Fruit fly (Drosophila melanogaster) whole organism, embryonic: ENCODE data around the gene yellow-b.
A peak's percentile ranks its signal among the peaks of the same experiment; 100 is the strongest.

ENCODE experiments used
- Adf1 ChIP-seq: fragments of 200-800 bp; sonication (Bioruptor generic); IDR thresholded peaks from 2 replicates; pipeline ENCODE4 v1.3.6; 2022; ENCODE audit warnings: missing biosample characterization, missing genetic modification characterization
- Aef1 ChIP-seq: fragments of 200-800 bp; sonication (Bioruptor generic); IDR thresholded peaks from 3 replicates; pipeline ENCODE4 v1.3.6; 2022; ENCODE audit warnings: missing biosample characterization, missing genetic modification characterization
- CG10654 ChIP-seq: fragments of 200-800 bp; sonication (Bioruptor generic); optimal IDR thresholded peaks from 2 replicates; lab custom pipeline; 2016; ENCODE audit warnings: missing biosample characterization, missing genetic modification characterization
- CG14860 ChIP-seq: fragments of 200-800 bp; sonication (Bioruptor generic); IDR thresholded peaks from 3 replicates; pipeline ENCODE4 v1.3.6; 2022; ENCODE audit warnings: missing biosample characterization, missing genetic modification characterization; ENCODE audit not compliant: partially characterized antibody
- CG1603 ChIP-seq: fragments of 200-800 bp; sonication (Bioruptor generic); optimal IDR thresholded peaks from 2 replicates; lab custom pipeline; 2019; ENCODE audit warnings: missing biosample characterization, mild to moderate bottlenecking, missing genetic modification characterization, moderate library complexity
- CG17328 ChIP-seq: fragments of 200-800 bp; sonication (Bioruptor generic); IDR thresholded peaks from 2 replicates; pipeline ENCODE4 v1.3.6; 2022; ENCODE audit warnings: missing biosample characterization, missing genetic modification characterization
- CG17359 ChIP-seq: fragments of 200-800 bp; sonication (Bioruptor generic); optimal IDR thresholded peaks from 3 replicates; lab custom pipeline; 2018; ENCODE audit warnings: missing biosample characterization, mild to moderate bottlenecking, missing genetic modification characterization, moderate library complexity
- CG17361 ChIP-seq: fragments of 200-800 bp; sonication (Bioruptor generic); IDR thresholded peaks from 3 replicates; pipeline ENCODE4 v1.3.6; 2022; ENCODE audit warnings: missing biosample characterization, missing genetic modification characterization
- CG17829 ChIP-seq: fragments of 200-800 bp; optimal IDR thresholded peaks from 2 replicates; lab custom pipeline; 2019; ENCODE audit warnings: missing biosample characterization, mild to moderate bottlenecking, missing genetic modification characterization, moderate library complexity
- CG2129 ChIP-seq: fragments of 200-800 bp; sonication (Bioruptor generic); IDR thresholded peaks from 2 replicates; pipeline ENCODE4 v1.3.6; 2022; ENCODE audit warnings: missing biosample characterization, missing genetic modification characterization; ENCODE audit not compliant: partially characterized antibody
- CG2875 ChIP-seq: fragments of 200-800 bp; sonication (Bioruptor generic); optimal IDR thresholded peaks from 2 replicates; lab custom pipeline; 2017; ENCODE audit warnings: missing biosample characterization, mild to moderate bottlenecking, missing genetic modification characterization, missing genetic modification reagents
- CG30403 ChIP-seq: fragments of 200-800 bp; sonication (Bioruptor generic); optimal IDR thresholded peaks from 3 replicates; lab custom pipeline; 2016; ENCODE audit warnings: missing biosample characterization, missing genetic modification characterization
- CG3065 ChIP-seq: fragments of 200-800 bp; sonication (Bioruptor generic); optimal IDR thresholded peaks from 2 replicates; lab custom pipeline; 2016; ENCODE audit warnings: missing biosample characterization, missing genetic modification characterization
- CG3838 ChIP-seq: fragments of 200-800 bp; sonication (Bioruptor generic); optimal IDR thresholded peaks from 3 replicates; lab custom pipeline; 2016; ENCODE audit warnings: missing biosample characterization, missing genetic modification characterization
- CG5953 ChIP-seq: fragments of 200-800 bp; sonication (Bioruptor generic); IDR thresholded peaks from 2 replicates; pipeline ENCODE4 v1.3.6; 2022; ENCODE audit warnings: missing biosample characterization, missing genetic modification characterization
- CG6765 ChIP-seq: fragments of 200-800 bp; sonication (Bioruptor generic); optimal IDR thresholded peaks from 3 replicates; lab custom pipeline; 2017; ENCODE audit warnings: missing biosample characterization, mild to moderate bottlenecking, missing genetic modification characterization
- CG7357 ChIP-seq: fragments of 200-800 bp; sonication (Bioruptor generic); IDR thresholded peaks from 3 replicates; pipeline ENCODE4 v1.3.6; 2022; ENCODE audit warnings: missing biosample characterization, missing genetic modification characterization
- CG8478 ChIP-seq: fragments of >200 bp; optimal IDR thresholded peaks from 2 replicates; lab custom pipeline; 2018
- Camta ChIP-seq: fragments of 200-800 bp; sonication (Bioruptor generic); optimal IDR thresholded peaks from 2 replicates; lab custom pipeline; 2016; ENCODE audit warnings: missing biosample characterization, missing genetic modification characterization
- Deaf1 ChIP-seq: fragments of 200-800 bp; optimal IDR thresholded peaks from 3 replicates; lab custom pipeline; 2019; ENCODE audit warnings: missing biosample characterization, mild to moderate bottlenecking, missing genetic modification characterization, moderate library complexity
- Doc3 ChIP-seq: fragments of 200-800 bp; sonication (Bioruptor generic); IDR thresholded peaks from 3 replicates; pipeline ENCODE4 v1.3.6; 2022; ENCODE audit warnings: missing biosample characterization, missing genetic modification characterization; ENCODE audit not compliant: partially characterized antibody
- H15 ChIP-seq: fragments of 200-800 bp; sonication (Bioruptor generic); IDR thresholded peaks from 3 replicates; pipeline ENCODE4 v1.3.6; 2022; ENCODE audit warnings: missing biosample characterization, missing genetic modification characterization
- HLH54F ChIP-seq: fragments of 200-800 bp; sonication (Bioruptor generic); optimal IDR thresholded peaks from 3 replicates; lab custom pipeline; 2016; ENCODE audit warnings: missing biosample characterization, missing genetic modification characterization
- Mrtf ChIP-seq: fragments of 200-800 bp; sonication (Bioruptor generic); IDR thresholded peaks from 3 replicates; pipeline ENCODE4 v1.3.6; 2022; ENCODE audit warnings: missing biosample characterization, missing genetic modification characterization
- Myb ChIP-seq: fragments of 200-800 bp; sonication (Bioruptor generic); optimal IDR thresholded peaks from 2 replicates; lab custom pipeline; 2016; ENCODE audit warnings: missing biosample characterization, missing genetic modification characterization
- NC2β ChIP-seq: fragments of 200-800 bp; sonication (Bioruptor generic); optimal IDR thresholded peaks from 2 replicates; lab custom pipeline; 2016; ENCODE audit warnings: missing biosample characterization, missing genetic modification characterization
- Nf-YC ChIP-seq: fragments of 200-800 bp; optimal IDR thresholded peaks from 3 replicates; lab custom pipeline; 2019; ENCODE audit warnings: missing biosample characterization, mild to moderate bottlenecking, missing genetic modification characterization, moderate library complexity
- Poxn ChIP-seq: fragments of 200-800 bp; sonication (Bioruptor generic); IDR thresholded peaks from 2 replicates; pipeline ENCODE4 v1.3.6; 2022; ENCODE audit warnings: missing biosample characterization, missing genetic modification characterization
- Ptx1 ChIP-seq: fragments of 200-800 bp; sonication (Bioruptor generic); IDR thresholded peaks from 2 replicates; pipeline ENCODE4 v1.3.6; 2022; ENCODE audit warnings: missing biosample characterization, missing genetic modification characterization
- Side ChIP-seq: fragments of 200-800 bp; sonication (Bioruptor generic); optimal IDR thresholded peaks from 2 replicates; lab custom pipeline; 2016; ENCODE audit warnings: missing biosample characterization, missing genetic modification characterization
- az2 ChIP-seq: fragments of 200-800 bp; sonication (Bioruptor generic); optimal IDR thresholded peaks from 3 replicates; lab custom pipeline; 2016; ENCODE audit warnings: missing biosample characterization, missing genetic modification characterization
- bigmax ChIP-seq: fragments of 200-800 bp; sonication (Bioruptor generic); optimal IDR thresholded peaks from 2 replicates; lab custom pipeline; 2018; ENCODE audit warnings: missing biosample characterization, mild to moderate bottlenecking, missing genetic modification characterization
- cato ChIP-seq: fragments of 200-800 bp; sonication (Bioruptor generic); optimal IDR thresholded peaks from 2 replicates; lab custom pipeline; 2016; ENCODE audit warnings: missing biosample characterization, missing genetic modification characterization, borderline replicate concordance
- esg ChIP-seq: fragments of 200-800 bp; sonication (Bioruptor generic); conservative IDR thresholded peaks from 2 replicates; pipeline ENCODE4 v1.3.6; 2022; ENCODE audit warnings: missing biosample characterization, missing genetic modification characterization
- fd102C ChIP-seq: fragments of 200-800 bp; sonication (Bioruptor generic); optimal IDR thresholded peaks from 2 replicates; lab custom pipeline; 2018; ENCODE audit warnings: missing biosample characterization, mild to moderate bottlenecking, missing genetic modification characterization, moderate library complexity
- fu2 ChIP-seq: fragments of 200-800 bp; sonication (Bioruptor generic); optimal IDR thresholded peaks from 2 replicates; lab custom pipeline; 2016; ENCODE audit warnings: missing biosample characterization, missing genetic modification characterization
- ham ChIP-seq: fragments of 200-800 bp; sonication (Bioruptor generic); IDR thresholded peaks from 2 replicates; pipeline ENCODE4 v1.3.6; 2022; ENCODE audit warnings: missing biosample characterization, missing genetic modification characterization
- maf-S ChIP-seq: fragments of 200-800 bp; sonication (Bioruptor generic); optimal IDR thresholded peaks from 2 replicates; lab custom pipeline; 2016; ENCODE audit warnings: missing biosample characterization, missing genetic modification characterization
- oc ChIP-seq: fragments of 200-800 bp; sonication (Bioruptor generic); optimal IDR thresholded peaks from 2 replicates; lab custom pipeline; 2018; ENCODE audit warnings: missing biosample characterization, mild to moderate bottlenecking, missing genetic modification characterization, moderate library complexity
- prd ChIP-seq, 3 experiments: fragments of >200 bp in 2 of 3; fragments of 200-800 bp in 1 of 3; sonication (Bioruptor generic) in 1 of 3; optimal IDR thresholded peaks in 2 of 3; IDR thresholded peaks in 1 of 3; 2 replicates in 2 of 3; 3 replicates in 1 of 3; pipeline versions ENCODE4 v1.3.6 to Lab custom; 2017 to 2022; ENCODE audit warnings: missing biosample characterization in 1 of 3, missing genetic modification characterization in 1 of 3
- scrt ChIP-seq: fragments of 200-800 bp; sonication (Bioruptor generic); optimal IDR thresholded peaks from 2 replicates; lab custom pipeline; 2018; ENCODE audit warnings: missing biosample characterization, mild to moderate bottlenecking, missing genetic modification characterization, moderate library complexity
- sd ChIP-seq: fragments of 200-800 bp; sonication (Bioruptor generic); optimal IDR thresholded peaks from 3 replicates; lab custom pipeline; 2018; ENCODE audit warnings: missing biosample characterization, mild to moderate bottlenecking, missing genetic modification characterization, moderate library complexity
- sens ChIP-seq: fragments of 200-800 bp; sonication (Bioruptor generic); peaks from one replicate; lab custom pipeline; 2016; ENCODE audit warnings: missing biosample characterization, missing genetic modification characterization
- sob ChIP-seq: fragments of 200-800 bp; sonication (Bioruptor generic); IDR thresholded peaks from 2 replicates; pipeline ENCODE4 v1.3.6; 2022; ENCODE audit warnings: missing biosample characterization, missing genetic modification characterization
- stwl ChIP-seq: fragments of 200-800 bp; sonication (Bioruptor generic); optimal IDR thresholded peaks from 3 replicates; lab custom pipeline; 2018; ENCODE audit warnings: missing biosample characterization, mild to moderate bottlenecking, missing genetic modification characterization, moderate library complexity
- tap ChIP-seq: fragments of 200-800 bp; optimal IDR thresholded peaks from 3 replicates; lab custom pipeline; 2019; ENCODE audit warnings: missing biosample characterization, mild to moderate bottlenecking, missing genetic modification characterization, moderate library complexity
- tll ChIP-seq, 2 experiments: fragments of 200-800 bp in 1 of 2; fragments of >200 bp in 1 of 2; sonication (Bioruptor generic) in 1 of 2; optimal IDR thresholded peaks; 2 replicates each; lab custom pipeline; 2017 to 2019; ENCODE audit warnings: missing biosample characterization in 2 of 2, missing genetic modification characterization in 2 of 2, mild to moderate bottlenecking in 1 of 2, moderate library complexity in 1 of 2
- usp ChIP-seq: fragments of >200 bp; optimal IDR thresholded peaks from 2 replicates; lab custom pipeline; 2017; ENCODE audit warnings: missing biosample characterization, missing genetic modification characterization
- vnd ChIP-seq: fragments of 200-800 bp; sonication (Bioruptor generic); IDR thresholded peaks from 3 replicates; pipeline ENCODE4 v1.3.6; 2022; ENCODE audit warnings: missing biosample characterization, missing genetic modification characterization; ENCODE audit not compliant: partially characterized antibody
- zfh1 ChIP-seq: fragments of 200-800 bp; sonication (Bioruptor generic); IDR thresholded peaks from 3 replicates; pipeline ENCODE4 v1.3.6; 2022; ENCODE audit warnings: missing biosample characterization, missing genetic modification characterization

Gene yellow-b

dm6 chr2L:16743055-16743805, 10.9 kb upstream of the yellow-b start, which contains the start of the genes LSm7 and BuGZ (continued):
- TF ChIP-seq Adf1 (no peak; the same call in 1 of the 2 replicates), CG17328 (GFP tag; lab: Robert Waterston, UW) (no peak), oc (tag; lab: Kevin White, UChicago) (no peak), sd (tag; lab: Kevin White, UChicago) (no peak), H15 (GFP tag; lab: Robert Waterston, UW) (0 out of 3 replicates have a peak, but pooled peaks have one; percentile 12), sens (GFP tag; lab: Kevin White, UChicago) (peak; percentile 76), CG17829 (peak; percentile 60), HLH54F (GFP tag; lab: Kevin White, UChicago) (no peak), Nf-YC (tag; lab: Kevin White, UChicago) (no peak), Doc3 (GFP tag; lab: Robert Waterston, UW) (peak; percentile 49; the same call in 2 of the 3 replicates), zfh1 (no peak), Mrtf (no peak), CG17359 (no peak), CG1603 (no peak), CG5953 (GFP tag; lab: Robert Waterston, UW) (0 out of 2 replicates have a peak, but pooled peaks have one; percentile 11), Camta (GFP tag; lab: Kevin White, UChicago) (peak; percentile 25), usp (GFP tag; lab: Kevin White, UChicago) (no peak), maf-S (GFP tag; lab: Kevin White, UChicago) (no peak), CG6765 (GFP tag; lab: Kevin White, UChicago) (peak; percentile 19), prd (optimal IDR thresholded peaks at IDR 0.05; lab: Kevin White, UChicago) (no peak), prd (GFP tag; IDR thresholded peaks at IDR 0.05; lab: Robert Waterston, UW) (no peak), fu2 (GFP tag; lab: Kevin White, UChicago) (no peak), Ptx1 (no peak), Poxn (GFP tag; lab: Robert Waterston, UW) (no peak), ham (no peak), CG14860 (peak; percentile 45; the same call in 2 of the 3 replicates), sob (no peak), CG3838 (GFP tag; lab: Kevin White, UChicago) (no peak), vnd (GFP tag; lab: Robert Waterston, UW) (peak; percentile 50; the same call in 2 of the 3 replicates), CG8478 (lab: Kevin White, UChicago) (no peak), CG3065 (GFP tag; lab: Kevin White, UChicago) (no peak), esg (GFP tag; lab: Robert Waterston, UW) (no peak), tll (GFP tag; optimal IDR thresholded peaks at IDR 0.05; lab: Kevin White, UChicago) (no peak), Aef1 (no peak), Side (GFP tag; lab: Kevin White, UChicago) (no peak), Myb (GFP tag; lab: Kevin White, UChicago) (peak; percentile 4), fd102C (peak; percentile 35), CG2129 (GFP tag; lab: Robert Waterston, UW) (no peak), Deaf1 (tag; lab: Kevin White, UChicago) (no peak), cato (GFP tag; lab: Kevin White, UChicago) (no peak), bigmax (GFP tag; lab: Kevin White, UChicago) (no peak), az2 (GFP tag; lab: Kevin White, UChicago) (peak; percentile 37), tap (tag; lab: Kevin White, UChicago) (no peak), scrt (GFP tag; lab: Kevin White, UChicago) (no peak), CG17361 (GFP tag; lab: Robert Waterston, UW) (no peak; the same call in 1 of the 3 replicates), stwl (peak; percentile 86), NC2β (GFP tag; lab: Kevin White, UChicago) (no peak), CG7357 (GFP tag; lab: Robert Waterston, UW) (no peak), CG30403 (GFP tag; lab: Kevin White, UChicago) (peak; percentile 38), CG2875 (peak; percentile 16), CG10654 (GFP tag; lab: Kevin White, UChicago) (no peak)
